Worm (Caenorhabditis elegans): Measurements from ENCODE around the gene K06H7.1.

DNA sequence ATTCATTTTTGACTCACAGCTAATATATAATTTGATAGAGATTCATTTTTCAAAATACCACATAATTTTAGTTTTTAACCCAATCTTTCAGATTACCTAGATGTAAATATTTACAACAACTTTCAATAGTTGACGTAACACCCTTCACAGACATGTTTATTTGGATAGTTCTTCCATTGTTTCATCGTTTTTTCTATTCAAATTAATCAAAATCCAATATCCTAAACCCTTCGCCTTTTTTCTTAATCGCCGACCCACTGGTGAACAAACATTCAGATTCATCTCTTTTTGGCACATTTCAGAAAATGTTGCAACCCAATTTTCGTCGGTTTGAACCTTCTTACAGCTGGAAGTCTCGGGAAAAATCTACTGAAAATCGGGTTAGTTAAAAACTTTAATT, at the start of gene K06H7.1:
- TF ChIP-seq mdl-1 (tag; optimal IDR thresholded peaks at IDR 0.05) (no peak), blmp-1 (tag; optimal IDR thresholded peaks at IDR 0.05; ENCODE audit: insufficient read depth) (no peak), nhr-11 (tag; optimal IDR thresholded peaks at IDR 0.05) (no peak), zag-1 (tag; optimal IDR thresholded peaks at IDR 0.05) (no peak), lin-39 (tag; optimal IDR thresholded peaks at IDR 0.05) (no peak)
